Fruit fly (Drosophila melanogaster) whole organism, embryonic: ENCODE results near the gene frtz.

ENCODE experiments used
- Bgb ChIP-seq: fragments of 200-800 bp; sonication (Bioruptor generic); IDR thresholded peaks from 2 replicates; pipeline ENCODE4 v1.3.6; 2022; ENCODE audit warnings: missing biosample characterization, missing genetic modification characterization; ENCODE audit not compliant: partially characterized antibody
- CG11696 ChIP-seq: fragments of 200-800 bp; sonication (Bioruptor generic); IDR thresholded peaks from 2 replicates; pipeline ENCODE4 v1.3.6; 2022; ENCODE audit warnings: missing biosample characterization, missing genetic modification characterization
- CG15073 ChIP-seq: fragments of 200-800 bp; sonication (Bioruptor generic); optimal IDR thresholded peaks from 2 replicates; lab custom pipeline; 2016; ENCODE audit warnings: missing biosample characterization, missing genetic modification characterization
- CG16815 ChIP-seq: fragments of 200-800 bp; sonication (Bioruptor generic); optimal IDR thresholded peaks from 3 replicates; lab custom pipeline; 2017; ENCODE audit warnings: missing biosample characterization, mild to moderate bottlenecking, missing genetic modification characterization
- CG17361 ChIP-seq: fragments of 200-800 bp; sonication (Bioruptor generic); IDR thresholded peaks from 3 replicates; pipeline ENCODE4 v1.3.6; 2022; ENCODE audit warnings: missing biosample characterization, missing genetic modification characterization
- CG17829 ChIP-seq: fragments of 200-800 bp; optimal IDR thresholded peaks from 2 replicates; lab custom pipeline; 2019; ENCODE audit warnings: missing biosample characterization, mild to moderate bottlenecking, missing genetic modification characterization, moderate library complexity
- CG17912 ChIP-seq: fragments of 200-800 bp; sonication (Bioruptor generic); optimal IDR thresholded peaks from 2 replicates; lab custom pipeline; 2018; ENCODE audit warnings: missing biosample characterization, mild to moderate bottlenecking, missing genetic modification characterization
- CG1792 ChIP-seq: fragments of 200-800 bp; sonication (Bioruptor generic); optimal IDR thresholded peaks from 2 replicates; lab custom pipeline; 2016; ENCODE audit warnings: missing biosample characterization, missing genetic modification characterization
- CG7357 ChIP-seq: fragments of 200-800 bp; sonication (Bioruptor generic); IDR thresholded peaks from 3 replicates; pipeline ENCODE4 v1.3.6; 2022; ENCODE audit warnings: missing biosample characterization, missing genetic modification characterization
- CG7963 ChIP-seq: fragments of 200-800 bp; sonication (Bioruptor generic); IDR thresholded peaks from 3 replicates; pipeline ENCODE4 v1.3.6; 2022; ENCODE audit warnings: missing biosample characterization, missing genetic modification characterization; ENCODE audit not compliant: partially characterized antibody
- CG9437 ChIP-seq: fragments of 200-800 bp; sonication (Bioruptor generic); optimal IDR thresholded peaks from 2 replicates; lab custom pipeline; 2018; ENCODE audit warnings: missing biosample characterization, mild to moderate bottlenecking, missing genetic modification characterization
- CTCF ChIP-seq: fragments of 200-800 bp; sonication (Bioruptor generic); optimal IDR thresholded peaks from 2 replicates; lab custom pipeline; 2017; ENCODE audit warnings: missing biosample characterization, mild to moderate bottlenecking, missing genetic modification characterization, moderate library complexity
- Dbx ChIP-seq: fragments of 200-800 bp; sonication (Bioruptor generic); IDR thresholded peaks from 3 replicates; pipeline ENCODE4 v1.3.6; 2022; ENCODE audit warnings: missing biosample characterization, missing genetic modification characterization
- Dll ChIP-seq: fragments of 200-800 bp; sonication (Bioruptor generic); IDR thresholded peaks from 4 replicates; pipeline ENCODE4 v1.3.6; 2022; ENCODE audit warnings: missing biosample characterization, missing genetic modification characterization; ENCODE audit not compliant: partially characterized antibody
- Dp ChIP-seq: fragments of 200-800 bp; sonication (Bioruptor generic); optimal IDR thresholded peaks from 2 replicates; lab custom pipeline; 2018; ENCODE audit warnings: missing biosample characterization, mild to moderate bottlenecking, missing genetic modification characterization, moderate library complexity
- E2f2 ChIP-seq: fragments of 200-800 bp; sonication (Bioruptor generic); IDR thresholded peaks from 2 replicates; pipeline ENCODE4 v1.3.6; 2022; ENCODE audit warnings: missing biosample characterization, missing genetic modification characterization
- Ets65A ChIP-seq: fragments of 200-800 bp; sonication (Bioruptor generic); peaks from one replicate; lab custom pipeline; 2016; ENCODE audit warnings: missing biosample characterization, missing genetic modification characterization
- HLH4C ChIP-seq: fragments of 200-800 bp; sonication (Bioruptor generic); IDR thresholded peaks from 3 replicates; pipeline ENCODE4 v1.3.6; 2022; ENCODE audit warnings: missing biosample characterization, missing genetic modification characterization; ENCODE audit not compliant: partially characterized antibody
- Lim3 ChIP-seq: fragments of 200-800 bp; sonication (Bioruptor generic); IDR thresholded peaks from 2 replicates; pipeline ENCODE4 v1.3.6; 2022; ENCODE audit warnings: missing biosample characterization, missing genetic modification characterization
- MBD-R2 ChIP-seq: fragments of 200-800 bp; sonication (Bioruptor generic); IDR thresholded peaks from 2 replicates; pipeline ENCODE4 v1.3.6; 2022; ENCODE audit warnings: missing biosample characterization, missing genetic modification characterization
- Mes4 ChIP-seq: fragments of 200-800 bp; sonication (Bioruptor generic); optimal IDR thresholded peaks from 2 replicates; lab custom pipeline; 2016; ENCODE audit warnings: missing biosample characterization, missing genetic modification characterization
- Myb ChIP-seq: fragments of 200-800 bp; sonication (Bioruptor generic); optimal IDR thresholded peaks from 2 replicates; lab custom pipeline; 2016; ENCODE audit warnings: missing biosample characterization, missing genetic modification characterization
- Ravus ChIP-seq: fragments of 200-800 bp; sonication (Bioruptor generic); IDR thresholded peaks from 2 replicates; pipeline ENCODE4 v1.3.6; 2022; ENCODE audit warnings: missing biosample characterization, missing genetic modification characterization
- Rfx ChIP-seq: fragments of 200-800 bp; sonication (Bioruptor generic); IDR thresholded peaks from 2 replicates; pipeline ENCODE4 v1.3.6; 2022; ENCODE audit warnings: missing biosample characterization, missing genetic modification characterization
- Sry-δ ChIP-seq: fragments of 200-800 bp; sonication (Bioruptor generic); optimal IDR thresholded peaks from 2 replicates; lab custom pipeline; 2016; ENCODE audit warnings: missing biosample characterization, missing genetic modification characterization
- YL-1 ChIP-seq: fragments of 200-800 bp; sonication (Bioruptor generic); optimal IDR thresholded peaks from 3 replicates; lab custom pipeline; 2017; ENCODE audit warnings: missing biosample characterization, mild to moderate bottlenecking, missing genetic modification characterization
- ab ChIP-seq: fragments of 200-800 bp; sonication (Bioruptor generic); optimal IDR thresholded peaks from 2 replicates; lab custom pipeline; 2016; ENCODE audit warnings: missing biosample characterization, missing genetic modification characterization
- abd-A ChIP-seq: fragments of 200-800 bp; sonication (Bioruptor generic); optimal IDR thresholded peaks from 3 replicates; lab custom pipeline; 2019; ENCODE audit warnings: missing biosample characterization, mild to moderate bottlenecking, missing genetic modification characterization, moderate library complexity
- bbx ChIP-seq: fragments of 200-800 bp; sonication (Bioruptor generic); IDR thresholded peaks from 2 replicates; pipeline ENCODE4 v1.3.6; 2022; ENCODE audit warnings: missing biosample characterization, missing genetic modification characterization; ENCODE audit not compliant: partially characterized antibody
- bsh ChIP-seq, 2 experiments: fragments of 200-800 bp; sonication (Bioruptor generic); optimal IDR thresholded peaks; 2 replicates each; lab custom pipeline; 2017 to 2018; ENCODE audit warnings: mild to moderate bottlenecking in 2 of 2, missing biosample characterization in 2 of 2, missing genetic modification characterization in 2 of 2, moderate library complexity in 1 of 2
- caup ChIP-seq: fragments of 200-800 bp; sonication (Bioruptor generic); optimal IDR thresholded peaks from 3 replicates; lab custom pipeline; 2017; ENCODE audit warnings: missing biosample characterization, mild to moderate bottlenecking, missing genetic modification characterization, moderate library complexity; ENCODE audit not compliant: severe bottlenecking
- chif ChIP-seq, 2 experiments: fragments of 200-800 bp; sonication (Bioruptor generic); optimal IDR thresholded peaks; 3 replicates each; lab custom pipeline; 2016; ENCODE audit warnings: missing biosample characterization in 2 of 2, missing genetic modification characterization in 2 of 2
- ci ChIP-seq: fragments of 200-800 bp; sonication (Bioruptor generic); IDR thresholded peaks from 3 replicates; pipeline ENCODE4 v1.3.6; 2022; ENCODE audit warnings: missing biosample characterization, missing genetic modification characterization
- exex ChIP-seq: fragments of 200-800 bp; sonication (Bioruptor generic); optimal IDR thresholded peaks from 4 replicates; lab custom pipeline; 2018; ENCODE audit warnings: missing biosample characterization, mild to moderate bottlenecking, missing genetic modification characterization, moderate library complexity
- fd3F ChIP-seq: fragments of 200-800 bp; sonication (Bioruptor generic); optimal IDR thresholded peaks from 2 replicates; lab custom pipeline; 2018; ENCODE audit warnings: missing biosample characterization, mild to moderate bottlenecking, missing genetic modification characterization, moderate library complexity
- fu2 ChIP-seq: fragments of 200-800 bp; sonication (Bioruptor generic); optimal IDR thresholded peaks from 2 replicates; lab custom pipeline; 2016; ENCODE audit warnings: missing biosample characterization, missing genetic modification characterization
- grn ChIP-seq: fragments of 200-800 bp; sonication (Bioruptor generic); optimal IDR thresholded peaks from 3 replicates; lab custom pipeline; 2017; ENCODE audit warnings: missing biosample characterization, missing genetic modification characterization
- hb ChIP-seq: fragments of 200-800 bp; sonication (Bioruptor generic); IDR thresholded peaks from 3 replicates; pipeline ENCODE4 v1.3.6; 2022; ENCODE audit warnings: missing biosample characterization, missing genetic modification characterization; ENCODE audit not compliant: partially characterized antibody
- hbn ChIP-seq: fragments of 200-800 bp; sonication (Bioruptor generic); IDR thresholded peaks from 2 replicates; pipeline ENCODE4 v1.3.6; 2022; ENCODE audit warnings: missing biosample characterization, missing genetic modification characterization; ENCODE audit not compliant: partially characterized antibody
- hkb ChIP-seq, 2 experiments: fragments of 200-800 bp in 1 of 2; fragments of >200 bp in 1 of 2; sonication (Bioruptor generic) in 1 of 2; IDR thresholded peaks in 1 of 2; optimal IDR thresholded peaks in 1 of 2; 2 replicates each; pipeline versions ENCODE4 v1.3.6 to Lab custom; 2017 to 2022; ENCODE audit warnings: missing biosample characterization in 1 of 2, missing genetic modification characterization in 1 of 2
- jigr1 ChIP-seq: fragments of 200-800 bp; sonication (Bioruptor generic); IDR thresholded peaks from 3 replicates; pipeline ENCODE4 v1.3.6; 2022; ENCODE audit warnings: missing biosample characterization, missing genetic modification characterization
- kay ChIP-seq: fragments of 200-800 bp; sonication (Bioruptor generic); optimal IDR thresholded peaks from 2 replicates; lab custom pipeline; 2016; ENCODE audit warnings: missing biosample characterization, missing genetic modification characterization
- mam ChIP-seq: fragments of 200-800 bp; sonication (Bioruptor generic); optimal IDR thresholded peaks from 3 replicates; lab custom pipeline; 2016; ENCODE audit warnings: missing biosample characterization, missing genetic modification characterization
- odd ChIP-seq: fragments of 200-800 bp; sonication (Bioruptor generic); optimal IDR thresholded peaks from 2 replicates; lab custom pipeline; 2017; ENCODE audit warnings: missing biosample characterization, mild to moderate bottlenecking, missing genetic modification characterization
- pho ChIP-seq: fragments of 200-800 bp; sonication (Bioruptor generic); optimal IDR thresholded peaks from 2 replicates; lab custom pipeline; 2016; ENCODE audit warnings: missing biosample characterization, missing genetic modification characterization
- scrt ChIP-seq: fragments of 200-800 bp; sonication (Bioruptor generic); optimal IDR thresholded peaks from 2 replicates; lab custom pipeline; 2018; ENCODE audit warnings: missing biosample characterization, mild to moderate bottlenecking, missing genetic modification characterization, moderate library complexity
- slbo ChIP-seq: fragments of 200-800 bp; sonication (Bioruptor generic); IDR thresholded peaks from 2 replicates; pipeline ENCODE4 v1.3.6; 2022; ENCODE audit warnings: missing biosample characterization, missing genetic modification characterization
- sug ChIP-seq: fragments of 200-800 bp; optimal IDR thresholded peaks from 2 replicates; lab custom pipeline; 2019; ENCODE audit warnings: missing biosample characterization, mild to moderate bottlenecking, missing genetic modification characterization, moderate library complexity
- toy ChIP-seq: fragments of 200-800 bp; sonication (Bioruptor generic); IDR thresholded peaks from 2 replicates; pipeline ENCODE4 v1.3.6; 2022; ENCODE audit warnings: missing biosample characterization, missing genetic modification characterization
- trem ChIP-seq: fragments of 200-800 bp; optimal IDR thresholded peaks from 3 replicates; lab custom pipeline; 2019; ENCODE audit warnings: missing biosample characterization, mild to moderate bottlenecking, missing genetic modification characterization, moderate library complexity

The frtz gene

DNA sequence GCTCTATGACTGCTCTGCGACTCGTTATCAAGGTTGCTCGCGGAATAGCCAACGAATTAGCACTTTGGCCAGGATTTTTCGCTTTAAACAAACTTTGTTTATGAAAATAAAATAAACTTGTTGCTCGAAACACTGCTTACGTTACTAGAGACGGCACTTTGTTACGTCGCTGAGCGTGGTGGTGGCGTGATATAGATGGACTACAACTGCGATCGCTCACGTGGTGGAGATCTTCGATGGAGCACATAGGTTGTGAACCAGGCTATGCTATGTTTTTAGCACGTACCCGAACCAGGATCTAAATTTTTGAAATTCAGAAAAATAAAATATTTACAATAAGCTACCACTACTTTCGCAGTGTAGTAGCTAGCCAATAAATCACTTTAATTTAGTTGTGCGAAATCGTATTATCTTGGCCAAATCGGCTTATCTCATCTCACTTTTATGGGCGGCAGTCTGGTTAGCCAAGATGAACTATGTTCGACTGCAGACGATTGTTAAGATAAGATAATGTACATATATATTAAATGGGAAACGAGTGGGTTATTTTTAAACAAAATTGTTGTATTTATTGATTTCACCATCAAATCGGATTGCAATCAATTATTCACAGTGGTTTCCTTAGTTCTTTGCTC lies at the start of gene frtz (continued):
- no peak for TF ChIP-seq CG16815
- peak; percentile 81 for TF ChIP-seq bbx (GFP tag; lab: Robert Waterston, UW)
- peak; percentile 42; the same call in 1 of the 3 replicates for TF ChIP-seq Dbx (GFP tag; lab: Robert Waterston, UW)
- TF ChIP-seq jigr1 (GFP tag; lab: Robert Waterston, UW) = no peak
- TF ChIP-seq sug = peak; percentile 46
- peak; percentile 79 for TF ChIP-seq exex (tag; lab: Kevin White, UChicago)
- TF ChIP-seq CG11696 (GFP tag; lab: Robert Waterston, UW) = no peak
- TF ChIP-seq CG17829 = peak; percentile 29
- peak; percentile 2 for TF ChIP-seq mam (GFP tag; lab: Kevin White, UChicago)
- TF ChIP-seq CG17361 (GFP tag; lab: Robert Waterston, UW) = no peak
- TF ChIP-seq chif (GFP tag; optimal IDR thresholded peaks at IDR 0.05; lab: Kevin White, UChicago) = peak in 1 of 2 experiments; percentile 33
- no peak for TF ChIP-seq CG17912 (GFP tag; lab: Kevin White, UChicago)
- no peak for TF ChIP-seq CG15073 (GFP tag; lab: Kevin White, UChicago)
- peak; percentile 69 for TF ChIP-seq YL-1
- TF ChIP-seq CG1792 (GFP tag; lab: Kevin White, UChicago) = no peak
- no peak for TF ChIP-seq ab (GFP tag; lab: Kevin White, UChicago)
- peak; percentile 71 for TF ChIP-seq CG7963
- TF ChIP-seq Lim3 (GFP tag; lab: Robert Waterston, UW) = no peak
- TF ChIP-seq bsh (GFP tag; optimal IDR thresholded peaks at IDR 0.05; lab: Kevin White, UChicago) = no peak
- peak; percentile 79 for TF ChIP-seq MBD-R2 (GFP tag; lab: Robert Waterston, UW)
- TF ChIP-seq kay (GFP tag; lab: Kevin White, UChicago) = no peak
- TF ChIP-seq fd3F (GFP tag; lab: Kevin White, UChicago) = no peak
- TF ChIP-seq Bgb = peak; percentile 90
- peak; percentile 71 for TF ChIP-seq scrt (GFP tag; lab: Kevin White, UChicago)
- TF ChIP-seq CG9437 (GFP tag; lab: Kevin White, UChicago) = peak; percentile 100
- peak; percentile 37 for TF ChIP-seq Dp (GFP tag; lab: Kevin White, UChicago)
- no peak for TF ChIP-seq fu2 (GFP tag; lab: Kevin White, UChicago)
- TF ChIP-seq caup = no peak
- peak; percentile 56 for TF ChIP-seq E2f2
- peak; percentile 63 for TF ChIP-seq HLH4C
- peak; percentile 80 for TF ChIP-seq Dll (GFP tag; lab: Robert Waterston, UW)
- no peak for TF ChIP-seq hkb (optimal IDR thresholded peaks at IDR 0.05; lab: Kevin White, UChicago)
- TF ChIP-seq hkb (GFP tag; IDR thresholded peaks at IDR 0.05; lab: Robert Waterston, UW) = no peak
- peak; percentile 65 for TF ChIP-seq CTCF
- peak; percentile 55 for TF ChIP-seq trem (tag; lab: Kevin White, UChicago)
- no peak for TF ChIP-seq odd (GFP tag; lab: Kevin White, UChicago)
- peak; percentile 42 for TF ChIP-seq grn (GFP tag; lab: Kevin White, UChicago)
- TF ChIP-seq hb (GFP tag; lab: Robert Waterston, UW) = peak; percentile 66
- peak; percentile 70 for TF ChIP-seq hbn (GFP tag; lab: Robert Waterston, UW)
- peak; percentile 41; the same call in 2 of the 3 replicates for TF ChIP-seq ci
- peak; percentile 54; the same call in 1 of the 2 replicates for TF ChIP-seq Rfx
- TF ChIP-seq Ets65A (GFP tag; lab: Kevin White, UChicago) = peak; percentile 22
- no peak for TF ChIP-seq CG7357 (GFP tag; lab: Robert Waterston, UW)
- TF ChIP-seq Mes4 (GFP tag; lab: Kevin White, UChicago) = no peak
- TF ChIP-seq toy (GFP tag; lab: Robert Waterston, UW) = no peak
- peak; percentile 31 for TF ChIP-seq Myb (GFP tag; lab: Kevin White, UChicago)
- TF ChIP-seq pho (GFP tag; lab: Kevin White, UChicago) = peak; percentile 19
- no peak for TF ChIP-seq abd-A (tag; lab: Kevin White, UChicago)
- TF ChIP-seq slbo (GFP tag; lab: Robert Waterston, UW) = peak; percentile 43; the same call in 1 of the 2 replicates
- peak; percentile 95 for TF ChIP-seq Sry-δ
- TF ChIP-seq Ravus (GFP tag; lab: Robert Waterston, UW) = no peak
